Worm (Caenorhabditis elegans): ENCODE results near the gene sre-46.

sre-46 gene

ce11 chrII:13681063-13681462 lies 40.1 kb downstream of the sre-46 start (continued):
- no peak for TF ChIP-seq ceh-88 (GFP tag; IDR thresholded peaks at IDR 0.05)
- no peak for TF ChIP-seq rnt-1 (tag; optimal IDR thresholded peaks at IDR 0.05)
- TF ChIP-seq ama-1 (optimal IDR thresholded peaks at IDR 0.05), result no peak
- TF ChIP-seq mab-9 (GFP tag; IDR thresholded peaks at IDR 0.05), result no peak
- TF ChIP-seq fos-1 (tag; optimal IDR thresholded peaks at IDR 0.05), result no peak
- TF ChIP-seq dsc-1 (tag; optimal IDR thresholded peaks at IDR 0.05), result no peak
- peak; percentile 86 for TF ChIP-seq nhr-20 (tag; optimal IDR thresholded peaks at IDR 0.05)
- no peak for TF ChIP-seq irx-1 (tag; optimal IDR thresholded peaks at IDR 0.05)
- TF ChIP-seq mdl-1 (tag; optimal IDR thresholded peaks at IDR 0.05), result peak in 1 of 2 experiments; percentile 93
- no peak for TF ChIP-seq tlp-1 (tag; optimal IDR thresholded peaks at IDR 0.05)
- peak in 1 of 2 experiments; percentile 73 for TF ChIP-seq lin-35 (GFP tag; optimal IDR thresholded peaks at IDR 0.05)
- TF ChIP-seq ceh-63 (GFP tag; optimal IDR thresholded peaks at IDR 0.05), result no peak
- TF ChIP-seq isw-1 (GFP tag; IDR thresholded peaks at IDR 0.05), result no peak
- TF ChIP-seq pax-3 (tag; optimal IDR thresholded peaks at IDR 0.05), result no peak
- TF ChIP-seq fkh-10 (GFP tag; optimal IDR thresholded peaks at IDR 0.05), result no peak
- no peak for TF ChIP-seq pqm-1 (tag; optimal IDR thresholded peaks at IDR 0.05)
- TF ChIP-seq ztf-11 (tag; optimal IDR thresholded peaks at IDR 0.05), result no peak
- TF ChIP-seq snu-23 (GFP tag; optimal IDR thresholded peaks at IDR 0.05), result peak; percentile 66
- no peak for TF ChIP-seq lin-15B (tag; optimal IDR thresholded peaks at IDR 0.05)
- no peak for TF ChIP-seq C04F5.9 (tag; optimal IDR thresholded peaks at IDR 0.05)
- TF ChIP-seq unc-130 (tag; optimal IDR thresholded peaks at IDR 0.05), result peak; percentile 83
- TF ChIP-seq swsn-7 (tag; optimal IDR thresholded peaks at IDR 0.05), result no peak
- TF ChIP-seq efl-1 (optimal IDR thresholded peaks at IDR 0.05), result no peak
- TF ChIP-seq efl-1 (GFP tag; optimal IDR thresholded peaks at IDR 0.05 in 1 of 2), result peak in 1 of 2 experiments; percentile 94
- no peak; the same call in 1 of the 2 replicates for TF ChIP-seq grh-1 (GFP tag; IDR thresholded peaks at IDR 0.05)
- no peak for TF ChIP-seq sptf-1 (tag; optimal IDR thresholded peaks at IDR 0.05)
- no peak for TF ChIP-seq pag-3 (tag; optimal IDR thresholded peaks at IDR 0.05; ENCODE audit: borderline replicate concordance, insufficient read depth)
- TF ChIP-seq dpl-1 (GFP tag; optimal IDR thresholded peaks at IDR 0.05), result peak in 1 of 3 experiments; percentile 16
- no peak for TF ChIP-seq zag-1 (tag; optimal IDR thresholded peaks at IDR 0.05)
- TF ChIP-seq nhr-12 (tag; optimal IDR thresholded peaks at IDR 0.05), result no peak
- TF ChIP-seq C34B4.2 (tag; optimal IDR thresholded peaks at IDR 0.05), result no peak
- no peak for TF ChIP-seq xbp-1 (tag; optimal IDR thresholded peaks at IDR 0.05)
- no peak for TF ChIP-seq nhr-11 (tag; optimal IDR thresholded peaks at IDR 0.05)
- no peak for TF ChIP-seq ceh-8 (GFP tag; optimal IDR thresholded peaks at IDR 0.05)
- TF ChIP-seq unc-98 (GFP tag; IDR thresholded peaks at IDR 0.05), result no peak
- TF ChIP-seq mep-1 (tag; optimal IDR thresholded peaks at IDR 0.05), result peak; percentile 13
- no peak for TF ChIP-seq ceh-90 (tag; optimal IDR thresholded peaks at IDR 0.05)
- no peak for TF ChIP-seq snpc-4 (tag; optimal IDR thresholded peaks at IDR 0.05)
- TF ChIP-seq ces-1 (GFP tag; optimal IDR thresholded peaks at IDR 0.05), result no peak
- no peak for TF ChIP-seq Y116A8C.19 (tag; optimal IDR thresholded peaks at IDR 0.05; ENCODE audit: borderline replicate concordance)
- no peak for TF ChIP-seq lin-14 (GFP tag; optimal IDR thresholded peaks at IDR 0.05)
- TF ChIP-seq F16B12.6 (tag; optimal IDR thresholded peaks at IDR 0.05), result no peak
- TF ChIP-seq aly-2 (tag; optimal IDR thresholded peaks at IDR 0.05), result no peak
- no peak for TF ChIP-seq nhr-76 (tag; optimal IDR thresholded peaks at IDR 0.05)
- peak in 1 of 2 experiments; percentile 42 for TF ChIP-seq lsy-2 (tag; optimal IDR thresholded peaks at IDR 0.05)
- TF ChIP-seq tbx-2 (tag; optimal IDR thresholded peaks at IDR 0.05), result peak; percentile 54
- TF ChIP-seq elt-2 (tag; optimal IDR thresholded peaks at IDR 0.05), result no peak
- peak; percentile 79 for TF ChIP-seq nhr-71 (tag; optimal IDR thresholded peaks at IDR 0.05)
- TF ChIP-seq alr-1 (tag; optimal IDR thresholded peaks at IDR 0.05; ENCODE audit: borderline replicate concordance), result no peak
- no peak for TF ChIP-seq ztf-4 (tag; optimal IDR thresholded peaks at IDR 0.05)
- peak; percentile 77 for TF ChIP-seq nhr-90 (tag; optimal IDR thresholded peaks at IDR 0.05; ENCODE audit: poor library complexity)
- no peak for TF ChIP-seq egl-27 (tag; optimal IDR thresholded peaks at IDR 0.05)
- peak; percentile 14 for TF ChIP-seq mef-2 (tag; optimal IDR thresholded peaks at IDR 0.05)
- TF ChIP-seq hlh-4 (tag; optimal IDR thresholded peaks at IDR 0.05), result no peak

Measured in whole organism, L1 larva.